Fruit fly (Drosophila melanogaster): ENCODE results near the gene rept.

rept gene

dm6 chr3L:19292440-19293175, 37.5 kb downstream of the rept start, which contains the start of gene Gbs-76A (continued):
- TF ChIP-seq CG15514 (GFP tag; optimal IDR thresholded peaks at IDR 0.05) (peak; percentile 69), CG5245 (GFP tag; optimal IDR thresholded peaks at IDR 0.05) (no peak), Blimp-1 (GFP tag; optimal IDR thresholded peaks at IDR 0.05) (peak; percentile 73), chif (GFP tag; optimal IDR thresholded peaks at IDR 0.05) (no peak), p53 (GFP tag; optimal IDR thresholded peaks at IDR 0.05) (no peak), CG2889 (GFP tag; IDR thresholded peaks at IDR 0.05) (peak; percentile 56; the same call in 1 of the 3 replicates), bsh (GFP tag; optimal IDR thresholded peaks at IDR 0.05) (peak; percentile 58 to 89), stc (GFP tag; IDR thresholded peaks at IDR 0.05) (peak; percentile 79), CG15601 (tag; optimal IDR thresholded peaks at IDR 0.05) (peak; percentile 82), Hr78 (GFP tag; optimal IDR thresholded peaks at IDR 0.05) (peak in 1 of 2 experiments; percentile 64), z (GFP tag; IDR thresholded peaks at IDR 0.05) (no peak), CG4282 (GFP tag; optimal IDR thresholded peaks at IDR 0.05) (no peak), CG1602 (GFP tag; optimal IDR thresholded peaks at IDR 0.05) (peak; percentile 60), ac (GFP tag; optimal IDR thresholded peaks at IDR 0.05) (no peak), CG32532 (GFP tag; IDR thresholded peaks at IDR 0.05) (peak; percentile 77), amos (GFP tag; IDR thresholded peaks at IDR 0.05; ENCODE audit: partially characterized antibody) (no peak), CG1832 (GFP tag; optimal IDR thresholded peaks at IDR 0.05) (no peak), CG11696 (GFP tag; IDR thresholded peaks at IDR 0.05) (no peak), sna (GFP tag; IDR thresholded peaks at IDR 0.05; ENCODE audit: partially characterized antibody) (peak; percentile 65), CG10147 (GFP tag; optimal IDR thresholded peaks at IDR 0.05) (peak; percentile 87), H15 (GFP tag; IDR thresholded peaks at IDR 0.05) (peak; percentile 54; the same call in 2 of the 3 replicates), Abd-B (GFP tag; optimal IDR thresholded peaks at IDR 0.05) (peak; percentile 79), CG6854 (GFP tag; optimal IDR thresholded peaks at IDR 0.05) (peak; percentile 78), CTCF (GFP tag; optimal IDR thresholded peaks at IDR 0.05) (peak; percentile 19), Dad (GFP tag; optimal IDR thresholded peaks at IDR 0.05) (no peak), CG12391 (tag; optimal IDR thresholded peaks at IDR 0.05) (peak; percentile 89), Dek (tag; optimal IDR thresholded peaks at IDR 0.05) (peak; percentile 79), Scr (GFP tag; IDR thresholded peaks at IDR 0.05; ENCODE audit: partially characterized antibody) (peak; percentile 33; the same call in 1 of the 2 replicates), unc-4 (GFP tag; IDR thresholded peaks at IDR 0.05; ENCODE audit: partially characterized antibody) (no peak), CG6683 (GFP tag; optimal IDR thresholded peaks at IDR 0.05) (peak; percentile 79), CG1024 (GFP tag; IDR thresholded peaks at IDR 0.05) (no peak), CG14667 (GFP tag; IDR thresholded peaks at IDR 0.05) (peak; percentile 22; the same call in 1 of the 2 replicates), CG17385 (GFP tag; optimal IDR thresholded peaks at IDR 0.05) (peak; percentile 85), CG1647 (GFP tag; optimal IDR thresholded peaks at IDR 0.05) (no peak), nom (GFP tag; optimal IDR thresholded peaks at IDR 0.05) (peak; percentile 63), TFAM (GFP tag; optimal IDR thresholded peaks at IDR 0.05) (peak; percentile 11), al (GFP tag; IDR thresholded peaks at IDR 0.05) (peak; percentile 67), NFAT (GFP tag; IDR thresholded peaks at IDR 0.05) (0 out of 2 replicates have a peak, but pooled peaks have one; percentile 6), Asciz (GFP tag; optimal IDR thresholded peaks at IDR 0.05) (peak; percentile 79), CG3281 (GFP tag; optimal IDR thresholded peaks at IDR 0.05) (peak; percentile 85), CG2129 (GFP tag; IDR thresholded peaks at IDR 0.05; ENCODE audit: partially characterized antibody) (no peak), zf30C (GFP tag; optimal IDR thresholded peaks at IDR 0.05) (peak; percentile 75), CG10959 (GFP tag; IDR thresholded peaks at IDR 0.05) (no peak), Hand (GFP tag; optimal IDR thresholded peaks at IDR 0.05) (peak; percentile 82), croc (GFP tag; conservative IDR thresholded peaks at IDR 0.05) (peak; percentile 73), dysf (GFP tag; IDR thresholded peaks at IDR 0.05) (peak; percentile 85; the same call in 2 of the 3 replicates), hbn (GFP tag; IDR thresholded peaks at IDR 0.05; ENCODE audit: partially characterized antibody) (no peak), CG15479 (GFP tag; optimal IDR thresholded peaks at IDR 0.05) (no peak)

Measured in whole organism, embryonic.